Worm (Caenorhabditis elegans) whole organism, young adult: Measurements from ENCODE around the gene bath-3.

Experiments
- D2030.7 ChIP-seq: fragments of 200-800 bp; sonication (Bioruptor generic); IDR thresholded peaks from 2 replicates; pipeline ENCODE4 v1.3.6; 2022; ENCODE audit warnings: missing genetic modification reagents, missing genetic modification characterization, missing compliant biosample characterization
- Y56A3A.18 ChIP-seq: fragments of 200-800 bp; sonication (Bioruptor generic); IDR thresholded peaks from 2 replicates; pipeline ENCODE4 v1.3.6; 2022; ENCODE audit warnings: missing genetic modification reagents, missing genetic modification characterization, missing compliant biosample characterization
- Y67H2A.10 ChIP-seq: fragments of 200-800 bp; sonication (Bioruptor generic); conservative IDR thresholded peaks from 2 replicates; pipeline ENCODE4 v1.3.6; 2022; ENCODE audit warnings: missing genetic modification reagents, missing genetic modification characterization, missing compliant biosample characterization
- Y95B8A.8 ChIP-seq: fragments of 200-800 bp; sonication (Bioruptor generic); IDR thresholded peaks from 2 replicates; pipeline ENCODE4 v1.3.6; 2022; ENCODE audit warnings: missing genetic modification reagents, missing genetic modification characterization, missing compliant biosample characterization
- aptf-2 ChIP-seq: fragments of 200-800 bp; sonication (Bioruptor generic); conservative IDR thresholded peaks from 2 replicates; pipeline ENCODE4 v1.3.6; 2022; ENCODE audit warnings: missing genetic modification reagents, missing genetic modification characterization, missing compliant biosample characterization
- aptf-3 ChIP-seq: fragments of 200-800 bp; sonication (Bioruptor generic); IDR thresholded peaks from 2 replicates; pipeline ENCODE4 v1.3.6; 2022; ENCODE audit warnings: missing genetic modification characterization, missing compliant biosample characterization
- athp-1 ChIP-seq: sonication (generic microtip); optimal IDR thresholded peaks from 2 replicates; lab custom pipeline; 2017; ENCODE audit warnings: mild to moderate bottlenecking, missing genetic modification characterization, missing compliant biosample characterization
- attf-3 ChIP-seq: fragments of 200-800 bp; sonication (Bioruptor generic); conservative IDR thresholded peaks from 2 replicates; pipeline ENCODE4 v1.3.6; 2022; ENCODE audit warnings: missing genetic modification reagents, missing genetic modification characterization, missing compliant biosample characterization
- attf-5 ChIP-seq: fragments of 200-800 bp; sonication (Bioruptor generic); optimal IDR thresholded peaks from 2 replicates; lab custom pipeline; 2018; ENCODE audit warnings: mild to moderate bottlenecking, missing genetic modification characterization, missing compliant biosample characterization
- ceh-40 ChIP-seq: fragments of 200-800 bp; sonication (Bioruptor generic); IDR thresholded peaks from 2 replicates; pipeline ENCODE4 v1.3.6; 2022; ENCODE audit warnings: missing genetic modification characterization, missing compliant biosample characterization
- dox-1 ChIP-seq: fragments of 200-800 bp; sonication (Bioruptor generic); IDR thresholded peaks from 2 replicates; pipeline ENCODE4 v1.3.6; 2022; ENCODE audit warnings: missing genetic modification reagents, missing genetic modification characterization, missing compliant biosample characterization
- efl-1 ChIP-seq: fragments of 150-350 bp; optimal IDR thresholded peaks from 2 replicates; lab custom pipeline; 2014; ENCODE audit warnings: missing biosample characterization, missing genetic modification reagents, missing genetic modification characterization
- egl-18 ChIP-seq: fragments of 200-800 bp; sonication (Bioruptor generic); IDR thresholded peaks from 2 replicates; pipeline ENCODE4 v1.3.6; 2022; ENCODE audit warnings: missing genetic modification reagents, missing genetic modification characterization, missing compliant biosample characterization
- him-1 ChIP-seq: sonication (generic microtip); optimal IDR thresholded peaks from 2 replicates; lab custom pipeline; 2016; ENCODE audit warnings: missing genotype, missing genetic modification reagents, missing genetic modification characterization, missing compliant biosample characterization
- hlh-26 ChIP-seq: fragments of 200-800 bp; sonication (Bioruptor generic); conservative IDR thresholded peaks from 2 replicates; pipeline ENCODE4 v1.3.6; 2022; ENCODE audit warnings: missing genetic modification reagents, missing genetic modification characterization, missing compliant biosample characterization
- hmg-1.2 ChIP-seq: fragments of 200-800 bp; sonication (Bioruptor generic); IDR thresholded peaks from 2 replicates; pipeline ENCODE4 v1.3.6; 2022; ENCODE audit warnings: missing genetic modification reagents, missing genetic modification characterization, missing compliant biosample characterization
- hsf-1 ChIP-seq: fragments of 200-800 bp; sonication (Bioruptor generic); IDR thresholded peaks from 2 replicates; pipeline ENCODE4 v1.3.6; 2022; ENCODE audit warnings: missing genetic modification reagents, missing genetic modification characterization, missing compliant biosample characterization
- let-526 ChIP-seq: fragments of 200-800 bp; sonication (Bioruptor generic); IDR thresholded peaks from 2 replicates; pipeline ENCODE4 v1.3.6; 2022; ENCODE audit warnings: missing genetic modification reagents, missing genetic modification characterization, missing compliant biosample characterization
- lin-54 ChIP-seq: fragments of 200-800 bp; sonication (Bioruptor generic); optimal IDR thresholded peaks from 2 replicates; lab custom pipeline; 2018; ENCODE audit warnings: mild to moderate bottlenecking, missing genetic modification characterization, missing compliant biosample characterization
- lsl-1 ChIP-seq: fragments of 200-800 bp; sonication (Bioruptor generic); optimal IDR thresholded peaks from 2 replicates; lab custom pipeline; 2018; ENCODE audit warnings: mild to moderate bottlenecking, missing genetic modification characterization, moderate library complexity, missing compliant biosample characterization
- madf-8 ChIP-seq: fragments of 200-800 bp; sonication (Bioruptor generic); conservative IDR thresholded peaks from 2 replicates; pipeline ENCODE4 v1.3.6; 2022; ENCODE audit warnings: missing genetic modification reagents, missing genetic modification characterization, missing compliant biosample characterization
- mcd-1 ChIP-seq: fragments of 200-800 bp; sonication (Bioruptor generic); IDR thresholded peaks from 2 replicates; pipeline ENCODE4 v1.3.6; 2022; ENCODE audit warnings: missing genetic modification reagents, missing genetic modification characterization, missing compliant biosample characterization
- mes-4 ChIP-seq: sonication (generic microtip); optimal IDR thresholded peaks from 2 replicates; lab custom pipeline; 2016; ENCODE audit warnings: missing genotype, missing genetic modification characterization, missing compliant biosample characterization
- mxl-1 ChIP-seq: sonication (generic microtip); optimal IDR thresholded peaks from 2 replicates; lab custom pipeline; 2016; ENCODE audit warnings: missing genetic modification characterization, missing compliant biosample characterization
- nhr-120 ChIP-seq: fragments of 200-800 bp; sonication (Bioruptor generic); IDR thresholded peaks from 2 replicates; pipeline ENCODE4 v1.3.6; 2022; ENCODE audit warnings: missing genetic modification characterization, missing compliant biosample characterization
- rpc-1 ChIP-seq, 2 experiments: fragments of 150-350 bp in 1 of 2; sonication (generic microtip) in 1 of 2; optimal IDR thresholded peaks; 2 replicates each; lab custom pipeline; 2014 to 2018; ENCODE audit warnings: missing biosample characterization in 1 of 2, missing genetic modification characterization in 1 of 2, missing genetic modification reagents in 1 of 2, missing genotype in 1 of 2
- tbp1 ChIP-seq: fragments of 200-800 bp; sonication (Bioruptor generic); optimal IDR thresholded peaks from 2 replicates; lab custom pipeline; 2018; ENCODE audit warnings: mild to moderate bottlenecking, missing genetic modification characterization, missing compliant biosample characterization
- zim-3 ChIP-seq: sonication (generic microtip); optimal IDR thresholded peaks from 2 replicates; lab custom pipeline; 2017; ENCODE audit warnings: mild to moderate bottlenecking, missing genetic modification characterization, moderate library complexity, missing compliant biosample characterization
- ztf-22 ChIP-seq: fragments of 200-800 bp; sonication (Bioruptor generic); optimal IDR thresholded peaks from 2 replicates; lab custom pipeline; 2018; ENCODE audit warnings: mild to moderate bottlenecking, missing genetic modification characterization, moderate library complexity, missing compliant biosample characterization
- ztf-3 ChIP-seq: fragments of 200-800 bp; sonication (Bioruptor generic); optimal IDR thresholded peaks from 2 replicates; lab custom pipeline; 2018; ENCODE audit warnings: mild to moderate bottlenecking, missing genetic modification characterization, missing compliant biosample characterization

Gene bath-3

DNA sequence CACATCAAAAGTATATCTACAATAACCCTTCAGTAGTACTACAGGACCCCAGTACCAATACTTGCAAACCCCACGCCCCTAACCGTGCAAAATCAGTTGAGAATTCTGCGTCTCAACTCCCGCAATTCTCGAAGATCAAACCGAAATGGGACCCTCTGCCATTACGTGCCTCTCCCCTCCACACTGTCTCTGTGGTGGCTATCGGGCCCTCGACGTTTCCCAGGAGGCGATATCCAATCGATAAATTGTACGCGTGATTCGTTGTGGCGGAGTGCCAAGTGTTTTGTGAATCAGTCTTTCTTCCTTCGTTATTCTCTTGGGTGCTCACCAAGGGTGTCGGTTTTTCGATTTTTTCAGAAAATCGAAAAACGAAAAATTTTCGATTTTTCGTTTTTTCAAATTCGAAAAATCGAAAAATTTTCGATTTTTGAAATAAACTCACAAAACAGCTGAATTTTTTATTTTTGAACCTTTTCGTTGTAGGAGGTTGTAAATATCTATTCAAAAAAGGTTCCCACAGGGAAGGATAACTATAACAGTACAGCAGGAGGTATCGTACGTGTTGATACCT is 37.3 kb upstream of the bath-3 start, which contains the start of gene F07E5.12:
Gene F07E5.12 (plus strand): TSS at position 521 of the 571 bp plus-strand sequence.
- TF ChIP-seq hsf-1 (GFP tag; lab: Robert Waterston, UW) (0 out of 2 replicates have a peak, but pooled peaks have one; percentile 17), aptf-2 (GFP tag; lab: Robert Waterston, UW) (peak; percentile 83)

DNA sequence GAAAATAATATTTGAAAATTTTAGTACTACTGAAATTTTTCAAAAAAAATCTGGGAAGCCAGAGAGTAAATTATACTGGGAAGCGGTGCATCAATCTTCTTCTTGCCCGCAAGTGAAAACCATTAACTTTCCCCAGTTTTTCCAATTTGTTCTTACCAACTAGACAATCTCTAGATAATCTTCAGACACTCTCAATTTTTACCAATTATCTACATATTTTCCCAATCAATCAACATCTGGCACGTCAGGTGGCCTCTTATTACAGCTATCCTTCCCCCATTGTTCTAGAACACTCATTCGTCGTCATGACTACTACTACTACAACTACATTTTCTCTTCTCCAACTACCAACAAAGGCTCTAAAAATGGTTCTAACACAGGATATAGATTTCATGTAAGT is 34.2 kb upstream of the bath-3 start, which contains the start of gene fbxb-6:
Gene fbxb-6 (plus strand): TSS at position 301 of the 400 bp plus-strand sequence.
- TF ChIP-seq rpc-1 (optimal IDR thresholded peaks at IDR 0.05; lab: Kevin White, UChicago) (no peak), rpc-1 (tag; optimal IDR thresholded peaks at IDR 0.05; lab: Kevin White, UChicago) (no peak), aptf-3 (GFP tag; lab: Robert Waterston, UW) (no peak), lin-54 (no peak)
- TF ChIP-seq, all 124 proteins: peak for 0

DNA sequence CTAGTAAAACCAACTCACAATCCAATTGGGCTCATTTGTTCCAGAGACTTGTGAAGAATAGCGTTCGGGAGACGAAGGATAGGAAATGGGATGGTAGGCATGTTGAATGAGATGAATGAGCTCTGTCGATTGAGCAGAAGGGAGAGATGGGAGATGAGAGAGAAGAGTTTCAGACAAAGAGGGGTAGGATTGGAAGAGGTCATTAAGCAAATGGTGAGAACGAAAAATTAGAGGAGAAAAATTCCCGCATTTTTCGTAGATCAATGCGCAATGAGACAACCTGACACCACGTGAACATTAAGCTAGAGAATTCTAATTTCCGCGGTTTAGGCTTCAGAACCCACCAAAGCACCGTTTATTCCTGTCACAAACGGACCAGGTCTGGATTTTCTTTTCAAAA is 33.7 kb upstream of the bath-3 start, which contains the start of gene F07E5.13:
Gene F07E5.13 (minus strand): TSS at position 101 of the 400 bp plus-strand sequence.
- TF ChIP-seq nhr-120 (GFP tag; lab: Robert Waterston, UW): no peak
- no peak for TF ChIP-seq attf-3 (GFP tag; lab: Robert Waterston, UW)
- no peak for TF ChIP-seq ztf-22 (GFP tag; lab: Kevin White, UChicago)
- TF ChIP-seq athp-1 (tag; lab: Kevin White, UChicago): no peak
- no peak for TF ChIP-seq Y67H2A.10 (GFP tag; lab: Robert Waterston, UW)
- no peak for TF ChIP-seq hmg-1.2 (GFP tag; lab: Robert Waterston, UW)
- no peak for TF ChIP-seq hlh-26 (GFP tag; lab: Robert Waterston, UW)
- TF ChIP-seq D2030.7 (GFP tag; lab: Robert Waterston, UW): no peak
- no peak for TF ChIP-seq ztf-3 (GFP tag; lab: Kevin White, UChicago)
- no peak for TF ChIP-seq ceh-40 (GFP tag; lab: Robert Waterston, UW)
- TF ChIP-seq Y56A3A.18 (GFP tag; lab: Robert Waterston, UW): no peak
- no peak for TF ChIP-seq mes-4
- TF ChIP-seq Y95B8A.8 (GFP tag; lab: Robert Waterston, UW): no peak
- no peak for TF ChIP-seq zim-3
- no peak for TF ChIP-seq him-1 (tag; lab: Kevin White, UChicago)
- TF ChIP-seq attf-5: no peak

DNA sequence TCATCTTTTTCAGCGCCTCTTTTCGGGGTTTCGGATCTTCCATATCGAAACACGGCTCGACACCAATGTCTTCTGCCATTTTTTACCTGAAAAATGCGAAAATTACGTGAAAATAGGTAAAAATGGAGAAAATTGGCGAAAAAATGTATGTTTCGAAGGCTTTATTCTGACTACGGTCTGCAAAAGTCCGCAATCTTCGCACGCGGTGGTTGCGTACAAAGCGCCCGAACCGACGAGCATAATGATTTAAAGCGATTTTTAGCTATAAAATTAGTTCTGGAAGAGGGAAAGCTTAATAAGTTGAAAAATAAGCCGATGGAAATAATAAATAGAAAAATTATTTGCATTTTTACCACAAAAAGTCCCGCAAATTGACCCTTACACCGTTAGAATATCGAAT is 28.7 kb upstream of the bath-3 start, which contains the start of gene F07E5.5:
Gene F07E5.5 (minus strand): TSS at position 86 of the 400 bp plus-strand sequence.
- TF ChIP-seq mxl-1: no peak
- peak; percentile 45; the same call in 1 of the 2 replicates for TF ChIP-seq hmg-1.2 (GFP tag; lab: Robert Waterston, UW)
- TF ChIP-seq athp-1 (tag; lab: Kevin White, UChicago): peak; percentile 5
- TF ChIP-seq egl-18 (GFP tag; lab: Robert Waterston, UW): no peak
- no peak for TF ChIP-seq madf-8
- TF ChIP-seq tbp1 (GFP tag; lab: Kevin White, UChicago): peak; percentile 12
- TF ChIP-seq mcd-1 (GFP tag; lab: Robert Waterston, UW): peak; percentile 63
- TF ChIP-seq dox-1 (GFP tag; lab: Robert Waterston, UW): peak; percentile 49; the same call in 1 of the 2 replicates
- TF ChIP-seq hsf-1 (GFP tag; lab: Robert Waterston, UW): no peak
- peak; percentile 20; the same call in 1 of the 2 replicates for TF ChIP-seq attf-3 (GFP tag; lab: Robert Waterston, UW)
- TF ChIP-seq D2030.7 (GFP tag; lab: Robert Waterston, UW): peak; percentile 37; the same call in 1 of the 2 replicates
- peak; percentile 82 for TF ChIP-seq lsl-1 (GFP tag; lab: Kevin White, UChicago)
- TF ChIP-seq let-526: no peak
- peak; percentile 18 for TF ChIP-seq lin-54
- peak; percentile 16 for TF ChIP-seq efl-1 (GFP tag; lab: Kevin White, UChicago)
- TF ChIP-seq attf-5: peak; percentile 1

DNA sequence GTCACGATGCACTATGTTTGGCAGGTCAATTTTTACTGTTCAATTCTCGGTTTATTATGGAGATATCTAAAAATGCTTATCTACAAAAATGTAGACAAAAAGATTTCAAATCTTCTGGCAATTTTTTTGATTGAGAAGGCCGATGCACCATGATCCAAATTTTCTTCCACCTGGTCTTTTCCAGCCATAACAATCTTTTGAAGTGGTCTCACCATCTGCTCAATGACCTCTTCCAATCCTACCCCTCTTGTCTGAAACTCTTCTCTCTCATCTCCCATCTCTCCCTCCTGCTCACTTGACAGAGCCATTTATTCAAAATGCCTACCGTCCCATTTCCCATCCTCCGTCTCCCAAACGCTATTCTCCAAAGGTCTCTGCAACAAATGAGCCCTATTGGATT is 21.1 kb upstream of the bath-3 start, which contains the start of gene fbxb-35:
Gene fbxb-35 (plus strand): TSS at position 301 of the 400 bp plus-strand sequence.
- no peak for TF ChIP-seq hsf-1 (GFP tag; lab: Robert Waterston, UW)
